Worm (Caenorhabditis elegans): Measurements from ENCODE around the gene C08F11.12.
A peak's percentile ranks its signal among the peaks of the same experiment; 100 is the strongest.

The C08F11.12 gene

DNA sequence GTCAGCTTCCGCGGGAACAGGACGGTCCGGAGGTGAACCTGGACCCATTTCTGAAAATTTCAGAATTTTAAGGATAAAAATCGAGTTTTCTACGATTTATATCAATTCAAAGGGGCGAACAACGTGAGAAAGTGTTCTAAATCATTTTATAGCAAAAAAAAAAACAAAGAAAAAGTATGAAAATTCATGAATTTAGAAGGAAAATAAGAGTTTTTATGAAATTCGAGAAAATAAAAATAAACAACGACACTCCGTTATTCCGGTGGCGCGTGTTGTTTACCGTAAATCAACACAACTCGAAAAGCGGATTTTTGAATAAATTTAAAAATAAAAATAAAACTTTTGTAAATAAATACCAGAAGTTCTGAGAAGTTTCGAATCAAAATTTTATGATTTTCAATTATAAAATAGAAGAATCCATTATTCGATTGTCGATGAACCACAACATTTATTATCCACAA lies 35.7 kb upstream of the C08F11.12 start, which contains the start of gene nyn-1:
nyn-1 (minus strand) TSS at position 51 of the 461 bp plus-strand sequence.
- TF ChIP-seq unc-98 (GFP tag; IDR thresholded peaks at IDR 0.05), result no peak
- peak in 1 of 2 experiments; percentile 13 for TF ChIP-seq efl-1 (optimal IDR thresholded peaks at IDR 0.05)
- no peak for TF ChIP-seq efl-1 (GFP tag; optimal IDR thresholded peaks at IDR 0.05 in 1 of 2)

- no peak for TF ChIP-seq mef-2 (tag; optimal IDR thresholded peaks at IDR 0.05)
- no peak for TF ChIP-seq lin-13 (GFP tag; optimal IDR thresholded peaks at IDR 0.05)
- TF ChIP-seq snu-23 (GFP tag; optimal IDR thresholded peaks at IDR 0.05), result no peak
- TF ChIP-seq egl-13 (tag; optimal IDR thresholded peaks at IDR 0.05), result no peak
- no peak for TF ChIP-seq C16A3.4 (tag; optimal IDR thresholded peaks at IDR 0.05)
- no peak for TF ChIP-seq aha-1 (tag; optimal IDR thresholded peaks at IDR 0.05)
- TF ChIP-seq swsn-7 (tag; optimal IDR thresholded peaks at IDR 0.05), result no peak
- TF ChIP-seq fos-1 (tag; optimal IDR thresholded peaks at IDR 0.05), result no peak
- TF ChIP-seq pag-3 (tag; optimal IDR thresholded peaks at IDR 0.05; ENCODE audit: borderline replicate concordance, insufficient read depth), result no peak
- no peak for TF ChIP-seq snpc-4 (tag; optimal IDR thresholded peaks at IDR 0.05)
- no peak for TF ChIP-seq efl-3 (GFP tag; optimal IDR thresholded peaks at IDR 0.05)
- no peak for TF ChIP-seq lin-14 (GFP tag; optimal IDR thresholded peaks at IDR 0.05)
- no peak for TF ChIP-seq nhr-28 (tag; optimal IDR thresholded peaks at IDR 0.05)
- no peak for TF ChIP-seq jun-1 (tag; optimal IDR thresholded peaks at IDR 0.05)
- no peak for TF ChIP-seq elt-3 (tag; optimal IDR thresholded peaks at IDR 0.05)
- no peak for TF ChIP-seq ceh-63 (GFP tag; optimal IDR thresholded peaks at IDR 0.05)
- TF ChIP-seq hpl-2 (GFP tag; optimal IDR thresholded peaks at IDR 0.05), result no peak
- TF ChIP-seq mep-1 (tag; optimal IDR thresholded peaks at IDR 0.05), result no peak
- TF ChIP-seq elt-2 (tag; optimal IDR thresholded peaks at IDR 0.05), result no peak
- TF ChIP-seq tlp-1 (tag; optimal IDR thresholded peaks at IDR 0.05), result no peak
Measured at ce11 chrIV:13684827-13685226, 33.5 kb upstream of the C08F11.12 start.

DNA sequence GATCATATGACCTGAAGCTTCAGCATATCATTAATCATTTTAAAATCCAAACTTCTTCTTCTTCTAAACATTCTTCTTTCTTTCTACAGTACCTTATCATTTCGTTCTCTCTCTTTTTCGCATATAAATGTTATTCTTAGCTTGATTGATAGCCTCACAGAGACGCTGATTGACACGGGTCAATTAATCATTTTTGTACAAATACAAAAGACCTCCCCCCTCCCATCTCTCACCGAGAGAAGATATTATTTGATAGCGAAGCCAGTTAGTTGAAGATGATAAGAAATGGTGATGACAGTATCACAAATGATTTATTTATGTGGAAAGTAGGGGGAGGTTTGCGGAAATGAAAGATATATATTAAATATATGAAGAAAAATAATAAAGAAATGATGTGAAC lies 31.4 kb upstream of the C08F11.12 start:
- TF ChIP-seq vab-15 (tag; optimal IDR thresholded peaks at IDR 0.05), result peak; percentile 93
- peak; percentile 53 for TF ChIP-seq nhr-20 (tag; optimal IDR thresholded peaks at IDR 0.05)
- no peak for TF ChIP-seq rnt-1 (tag; optimal IDR thresholded peaks at IDR 0.05)
- peak; percentile 73 for TF ChIP-seq tbx-2 (tag; optimal IDR thresholded peaks at IDR 0.05)
- no peak for TF ChIP-seq unc-30 (tag; optimal IDR thresholded peaks at IDR 0.05)
- TF ChIP-seq grh-1 (GFP tag; IDR thresholded peaks at IDR 0.05), result 0 out of 2 replicates have a peak, but pooled peaks have one; percentile 34
- TF ChIP-seq ztf-4 (tag; optimal IDR thresholded peaks at IDR 0.05), result no peak
- TF ChIP-seq nhr-76 (tag; optimal IDR thresholded peaks at IDR 0.05), result no peak
- TF ChIP-seq unc-130 (tag; optimal IDR thresholded peaks at IDR 0.05), result peak; percentile 49
- no peak for TF ChIP-seq tlp-1 (tag; optimal IDR thresholded peaks at IDR 0.05)
- TF ChIP-seq nhr-19 (GFP tag; conservative IDR thresholded peaks at IDR 0.05), result peak; percentile 30
- no peak for TF ChIP-seq swsn-7 (tag; optimal IDR thresholded peaks at IDR 0.05)
- TF ChIP-seq lsy-2 (tag; optimal IDR thresholded peaks at IDR 0.05), result peak; percentile 36 to 70
- peak; percentile 62 for TF ChIP-seq irx-1 (tag; optimal IDR thresholded peaks at IDR 0.05)
- no peak for TF ChIP-seq lin-35 (GFP tag; optimal IDR thresholded peaks at IDR 0.05)
- TF ChIP-seq egl-27 (tag; optimal IDR thresholded peaks at IDR 0.05), result peak in 1 of 2 experiments; percentile 29
- TF ChIP-seq mab-9 (GFP tag; IDR thresholded peaks at IDR 0.05), result no peak
- TF ChIP-seq efl-1 (optimal IDR thresholded peaks at IDR 0.05), result no peak
- no peak for TF ChIP-seq efl-1 (GFP tag; optimal IDR thresholded peaks at IDR 0.05 in 1 of 2)
- TF ChIP-seq nhr-85 (tag), result peak; percentile 95
- TF ChIP-seq C04F5.9 (tag; optimal IDR thresholded peaks at IDR 0.05), result no peak
- TF ChIP-seq fkh-4 (tag; optimal IDR thresholded peaks at IDR 0.05; ENCODE audit: borderline replicate concordance), result no peak
- TF ChIP-seq blmp-1 (tag; optimal IDR thresholded peaks at IDR 0.05), result peak; percentile 85
- TF ChIP-seq sptf-1 (tag; optimal IDR thresholded peaks at IDR 0.05), result no peak
- no peak for TF ChIP-seq snu-23 (GFP tag; optimal IDR thresholded peaks at IDR 0.05)
- TF ChIP-seq unc-98 (GFP tag; IDR thresholded peaks at IDR 0.05), result no peak
- peak; percentile 67 for TF ChIP-seq nhr-71 (tag; optimal IDR thresholded peaks at IDR 0.05)
- TF ChIP-seq elt-3 (tag; optimal IDR thresholded peaks at IDR 0.05), result peak in 5 of 6 experiments; percentile 54 to 98 (median 70)
- TF ChIP-seq ceh-90 (tag; optimal IDR thresholded peaks at IDR 0.05), result no peak
- peak; percentile 60 for TF ChIP-seq nhr-90 (tag; optimal IDR thresholded peaks at IDR 0.05; ENCODE audit: poor library complexity)
- peak; percentile 26 for TF ChIP-seq mep-1 (tag; optimal IDR thresholded peaks at IDR 0.05)
